Worm (Caenorhabditis elegans): ENCODE measurements around the gene mam-4.

DNA sequence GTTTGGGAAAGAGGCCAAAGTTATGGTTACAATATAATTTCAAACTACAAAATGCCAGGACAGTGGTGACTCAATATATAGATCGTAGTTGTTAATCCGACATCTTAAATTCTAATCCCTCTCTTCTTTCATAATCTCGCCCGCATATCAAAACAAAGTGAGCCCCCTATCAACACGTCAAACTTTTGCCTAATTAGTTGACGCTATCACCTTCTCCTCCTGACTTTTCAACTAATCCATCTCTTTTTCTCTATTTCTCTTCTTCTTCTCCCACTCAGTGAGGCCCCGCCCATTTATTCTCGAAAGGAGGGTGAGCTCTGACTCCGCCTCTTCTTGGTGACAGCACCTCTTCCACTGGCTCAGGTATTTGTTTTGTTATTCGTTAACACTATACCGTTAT, 36.6 kb upstream of the mam-4 start:
- TF ChIP-seq mdl-1 (tag; optimal IDR thresholded peaks at IDR 0.05) (no peak), egl-27 (tag; optimal IDR thresholded peaks at IDR 0.05) (no peak), aly-2 (tag; optimal IDR thresholded peaks at IDR 0.05) (no peak), unc-39 (tag; optimal IDR thresholded peaks at IDR 0.05) (no peak)
